Worm (Caenorhabditis elegans) whole organism, mixed stage, embryonic: Measurements from ENCODE around the gene Y6E2A.7.

ENCODE experiments used
- M03D4.4 ChIP-seq: sonication (generic microtip); optimal IDR thresholded peaks from 2 replicates; lab custom pipeline; 2017; ENCODE audit warnings: mild to moderate bottlenecking, missing genetic modification characterization, missing compliant biosample characterization
- bed-3 ChIP-seq: fragments of 200-800 bp; sonication (Bioruptor generic); optimal IDR thresholded peaks from 3 replicates; lab custom pipeline; 2018; ENCODE audit warnings: mild to moderate bottlenecking, missing genetic modification characterization, moderate library complexity, missing compliant biosample characterization
- blmp-1 ChIP-seq: fragments of 150-350 bp; optimal IDR thresholded peaks from 2 replicates; lab custom pipeline; 2014; ENCODE audit warnings: missing biosample characterization, missing genetic modification characterization
- ceh-39 ChIP-seq: fragments of 150-350 bp; optimal IDR thresholded peaks from 2 replicates; lab custom pipeline; 2014; ENCODE audit warnings: missing biosample characterization, missing genetic modification characterization
- ceh-43 ChIP-seq: fragments of 200-800 bp; sonication (Bioruptor generic); optimal IDR thresholded peaks from 2 replicates; lab custom pipeline; 2018; ENCODE audit warnings: mild to moderate bottlenecking, missing genetic modification characterization, moderate library complexity, missing compliant biosample characterization
- ces-1 ChIP-seq: fragments of 150-350 bp; optimal IDR thresholded peaks from 2 replicates; lab custom pipeline; 2014; ENCODE audit warnings: missing biosample characterization, missing genetic modification reagents, missing genetic modification characterization
- drap-1 ChIP-seq: fragments of 200-800 bp; sonication (Bioruptor generic); optimal IDR thresholded peaks from 3 replicates; lab custom pipeline; 2018; ENCODE audit warnings: mild to moderate bottlenecking, missing genetic modification characterization, missing compliant biosample characterization
- elt-1 ChIP-seq: sonication (generic microtip); optimal IDR thresholded peaks from 2 replicates; lab custom pipeline; 2017; ENCODE audit warnings: missing genetic modification characterization, mild to moderate bottlenecking, missing compliant biosample characterization, antibody characterized with exemption, moderate library complexity, borderline replicate concordance; ENCODE audit not compliant: insufficient read depth
- elt-3 ChIP-seq: fragments of 150-350 bp; optimal IDR thresholded peaks from 2 replicates; lab custom pipeline; 2014; ENCODE audit warnings: missing biosample characterization, missing genetic modification characterization
- flh-1 ChIP-seq: fragments of 200-800 bp; sonication (Bioruptor generic); optimal IDR thresholded peaks from 2 replicates; lab custom pipeline; 2018; ENCODE audit warnings: mild to moderate bottlenecking, missing genetic modification characterization, moderate library complexity, missing compliant biosample characterization
- ham-2 ChIP-seq: fragments of 200-800 bp; sonication (Bioruptor generic); optimal IDR thresholded peaks from 2 replicates; lab custom pipeline; 2018; ENCODE audit warnings: mild to moderate bottlenecking, missing genetic modification characterization, missing compliant biosample characterization
- hlh-1 ChIP-seq: fragments of 150-350 bp; optimal IDR thresholded peaks from 2 replicates; lab custom pipeline; 2014; ENCODE audit warnings: missing biosample characterization, missing genetic modification reagents, missing genetic modification characterization
- lin-13 ChIP-seq: fragments of 150-350 bp; optimal IDR thresholded peaks from 2 replicates; lab custom pipeline; 2014; ENCODE audit warnings: missing biosample characterization, missing genetic modification characterization
- lin-32 ChIP-seq: fragments of 200-800 bp; sonication (Bioruptor generic); optimal IDR thresholded peaks from 2 replicates; lab custom pipeline; 2018; ENCODE audit warnings: mild to moderate bottlenecking, missing genetic modification characterization, missing compliant biosample characterization
- lsy-2 ChIP-seq: fragments of 150-350 bp; optimal IDR thresholded peaks from 2 replicates; lab custom pipeline; 2014; ENCODE audit warnings: missing biosample characterization, missing genetic modification characterization
- mab-5 ChIP-seq: fragments of 150-350 bp; optimal IDR thresholded peaks from 2 replicates; lab custom pipeline; 2014; ENCODE audit warnings: missing biosample characterization, missing genetic modification characterization
- mep-1 ChIP-seq: fragments of 150-350 bp; optimal IDR thresholded peaks from 2 replicates; lab custom pipeline; 2017; ENCODE audit warnings: missing biosample characterization, missing genetic modification reagents, missing genetic modification characterization, inconsistent platforms
- mls-2 ChIP-seq: sonication (generic microtip); optimal IDR thresholded peaks from 2 replicates; lab custom pipeline; 2016; ENCODE audit warnings: mild to moderate bottlenecking, missing genetic modification characterization, moderate library complexity, missing compliant biosample characterization
- nhr-12 ChIP-seq: fragments of 150-350 bp; optimal IDR thresholded peaks from 2 replicates; lab custom pipeline; 2014; ENCODE audit warnings: missing biosample characterization, missing genetic modification characterization
- nhr-2 ChIP-seq: fragments of 150-350 bp; optimal IDR thresholded peaks from 2 replicates; lab custom pipeline; 2014; ENCODE audit warnings: missing biosample characterization, missing genetic modification characterization
- nhr-28 ChIP-seq: fragments of 150-350 bp; optimal IDR thresholded peaks from 2 replicates; lab custom pipeline; 2014; ENCODE audit warnings: missing biosample characterization, missing genetic modification characterization
- nhr-76 ChIP-seq: sonication (generic microtip); optimal IDR thresholded peaks from 2 replicates; lab custom pipeline; 2017; ENCODE audit warnings: missing biosample characterization, missing genetic modification characterization
- pha-4 ChIP-seq: fragments of 150-350 bp; optimal IDR thresholded peaks from 2 replicates; lab custom pipeline; 2018; ENCODE audit warnings: missing biosample characterization, missing genetic modification reagents, missing genetic modification characterization
- sem-2 ChIP-seq: fragments of 200-800 bp; sonication (Bioruptor generic); optimal IDR thresholded peaks from 2 replicates; lab custom pipeline; 2018; ENCODE audit warnings: mild to moderate bottlenecking, missing genetic modification characterization, missing compliant biosample characterization
- snpc-4 ChIP-seq: fragments of 150-350 bp; optimal IDR thresholded peaks from 2 replicates; lab custom pipeline; 2014; ENCODE audit warnings: missing biosample characterization, missing genetic modification characterization
- sptf-1 ChIP-seq: sonication (generic microtip); optimal IDR thresholded peaks from 2 replicates; lab custom pipeline; 2017; ENCODE audit warnings: mild to moderate bottlenecking, missing genetic modification characterization, moderate library complexity, missing compliant biosample characterization
- tbx-8 ChIP-seq: fragments of 200-800 bp; sonication (Bioruptor generic); optimal IDR thresholded peaks from 2 replicates; lab custom pipeline; 2018; ENCODE audit warnings: mild to moderate bottlenecking, missing genetic modification characterization, moderate library complexity, missing compliant biosample characterization
- unc-39 ChIP-seq: fragments of 150-350 bp; optimal IDR thresholded peaks from 2 replicates; lab custom pipeline; 2014; ENCODE audit warnings: missing biosample characterization, missing genetic modification characterization
- unc-62 ChIP-seq: fragments of 150-350 bp; optimal IDR thresholded peaks from 2 replicates; lab custom pipeline; 2014; ENCODE audit warnings: missing biosample characterization, missing genetic modification reagents, missing genetic modification characterization
- zip-8 ChIP-seq: fragments of 150-350 bp; optimal IDR thresholded peaks from 2 replicates; lab custom pipeline; 2014; ENCODE audit warnings: missing biosample characterization, missing genetic modification characterization
- ztf-11 ChIP-seq: fragments of 150-350 bp; optimal IDR thresholded peaks from 2 replicates; lab custom pipeline; 2014; ENCODE audit warnings: missing biosample characterization, missing genetic modification characterization

Gene Y6E2A.7

ce11 chrV:15687660-15688059 lies 32.0 kb upstream of the Y6E2A.7 start, which contains the start of gene nhr-197:
nhr-197 (plus strand) TSS chrV:15687960.
- TF ChIP-seq drap-1 (no peak), bed-3 (no peak), mab-5 (tag; lab: Kevin White, UChicago) (no peak), nhr-76 (no peak), tbx-8 (GFP tag; lab: Kevin White, UChicago) (no peak), nhr-28 (tag; lab: Kevin White, UChicago) (no peak), ceh-39 (tag; lab: Kevin White, UChicago) (no peak), snpc-4 (tag; lab: Kevin White, UChicago) (no peak)

DNA sequence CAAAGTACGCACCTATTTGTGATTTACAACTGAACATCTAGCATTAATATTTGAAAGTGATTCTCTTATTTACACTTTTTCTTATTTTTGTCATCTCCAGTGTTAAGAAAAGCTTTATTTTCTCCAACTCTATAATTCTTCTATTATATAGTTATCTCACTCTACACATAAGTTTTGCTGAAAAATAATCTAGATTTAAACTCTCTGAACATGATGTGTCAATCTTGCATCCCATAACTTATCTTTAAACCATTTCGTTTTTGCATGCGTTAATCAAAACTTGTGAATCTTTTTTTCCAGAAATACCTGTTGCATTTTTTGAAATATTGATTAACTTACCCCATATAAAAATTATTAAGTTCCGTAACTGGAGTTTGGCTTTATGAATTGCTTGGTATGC lies 29.7 kb upstream of the Y6E2A.7 start, which contains the start of gene nhr-268:
Gene nhr-268, plus strand, starts transcription at position 301 of the 400 bp plus-strand sequence.
- TF ChIP-seq bed-3: no peak
- no peak for TF ChIP-seq drap-1
- TF ChIP-seq tbx-8 (GFP tag; lab: Kevin White, UChicago): no peak
- no peak for TF ChIP-seq nhr-76
- TF ChIP-seq zip-8: no peak
- TF ChIP-seq elt-1: no peak
- no peak for TF ChIP-seq lsy-2 (tag; lab: Kevin White, UChicago)
- no peak for TF ChIP-seq mab-5 (tag; lab: Kevin White, UChicago)
- TF ChIP-seq ham-2 (GFP tag; lab: Kevin White, UChicago): no peak
- TF ChIP-seq unc-62 (GFP tag; lab: Kevin White, UChicago): no peak
- no peak for TF ChIP-seq sem-2
- no peak for TF ChIP-seq ces-1 (GFP tag; lab: Kevin White, UChicago)
- TF ChIP-seq ceh-39 (tag; lab: Kevin White, UChicago): no peak

DNA sequence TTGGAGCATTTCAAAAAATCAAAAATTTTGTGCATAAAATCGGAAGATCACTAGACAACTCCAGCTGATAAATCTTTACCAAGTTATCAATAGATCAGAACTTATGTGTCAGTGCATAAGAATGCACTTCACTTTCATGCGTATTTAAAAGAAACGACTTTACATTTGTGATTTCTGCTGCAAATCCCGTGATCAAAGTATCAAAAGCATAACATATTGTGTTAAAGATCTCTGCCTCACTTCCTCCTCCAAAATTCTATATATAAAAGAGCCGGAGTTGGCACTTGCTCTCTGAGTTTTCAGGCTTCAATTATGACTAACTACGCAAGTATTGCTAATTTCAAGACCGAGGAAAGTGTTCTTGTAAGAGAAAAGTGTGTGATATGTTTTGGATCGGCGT lies 26.0 kb upstream of the Y6E2A.7 start, which contains the start of gene nhr-198:
Gene nhr-198, plus strand, starts transcription at position 313 of the 400 bp plus-strand sequence.
- TF ChIP-seq nhr-12 (tag; lab: Kevin White, UChicago) (no peak), lin-13 (tag; lab: Kevin White, UChicago) (no peak), snpc-4 (tag; lab: Kevin White, UChicago) (no peak), ztf-11 (no peak), elt-3 (no peak), hlh-1 (tag; lab: Kevin White, UChicago) (no peak), mep-1 (tag; lab: Kevin White, UChicago) (no peak), pha-4 (tag; lab: Kevin White, UChicago) (no peak), flh-1 (GFP tag; lab: Kevin White, UChicago) (no peak), lin-32 (GFP tag; lab: Kevin White, UChicago) (no peak), unc-62 (GFP tag; lab: Kevin White, UChicago) (no peak), zip-8 (no peak), nhr-2 (no peak)
- TF ChIP-seq, all 35 proteins: peak for 0

- no peak for TF ChIP-seq lin-13 (tag; lab: Kevin White, UChicago)
- TF ChIP-seq flh-1 (GFP tag; lab: Kevin White, UChicago): no peak
- TF ChIP-seq nhr-28 (tag; lab: Kevin White, UChicago): no peak
- TF ChIP-seq nhr-12 (tag; lab: Kevin White, UChicago): no peak
- TF ChIP-seq M03D4.4 (tag; lab: Kevin White, UChicago): no peak
- TF ChIP-seq elt-1: no peak
- TF ChIP-seq ham-2 (GFP tag; lab: Kevin White, UChicago): no peak
- no peak for TF ChIP-seq ztf-11
- no peak for TF ChIP-seq sptf-1 (tag; lab: Kevin White, UChicago)
- no peak for TF ChIP-seq unc-39 (tag; lab: Kevin White, UChicago)
- no peak for TF ChIP-seq bed-3
- no peak for TF ChIP-seq mls-2 (tag; lab: Kevin White, UChicago)
- TF ChIP-seq ceh-43 (GFP tag; lab: Kevin White, UChicago): no peak
- no peak for TF ChIP-seq sem-2
- no peak for TF ChIP-seq blmp-1 (tag; lab: Kevin White, UChicago)
- no peak for TF ChIP-seq lin-32 (GFP tag; lab: Kevin White, UChicago)
- no peak for TF ChIP-seq ceh-39 (tag; lab: Kevin White, UChicago)
- no peak for TF ChIP-seq snpc-4 (tag; lab: Kevin White, UChicago)
- TF ChIP-seq mep-1 (tag; lab: Kevin White, UChicago): no peak
Observed at ce11 chrV:15698099-15698498, 21.6 kb upstream of the Y6E2A.7 start, which contains the start of gene srx-29. srx-29 (minus strand) TSS chrV:15698199.

ce11 chrV:15699799-15700198 lies 19.9 kb upstream of the Y6E2A.7 start, which contains the start of gene nhr-199:
nhr-199 (minus strand) TSS chrV:15699899.
- TF ChIP-seq pha-4 (tag; lab: Kevin White, UChicago) (no peak), mls-2 (tag; lab: Kevin White, UChicago) (no peak), ztf-11 (no peak), bed-3 (no peak), nhr-12 (tag; lab: Kevin White, UChicago) (no peak), nhr-28 (tag; lab: Kevin White, UChicago) (no peak), ceh-39 (tag; lab: Kevin White, UChicago) (no peak), tbx-8 (GFP tag; lab: Kevin White, UChicago) (no peak)
